Worm (Caenorhabditis elegans): ENCODE measurements around the gene ZC239.17.
"Not testable (repeated sequence)": the region's sequence is repeated elsewhere in the genome, so short reads cannot be mapped to it uniquely, and the experiment has no call there.

The ZC239.17 gene

DNA sequence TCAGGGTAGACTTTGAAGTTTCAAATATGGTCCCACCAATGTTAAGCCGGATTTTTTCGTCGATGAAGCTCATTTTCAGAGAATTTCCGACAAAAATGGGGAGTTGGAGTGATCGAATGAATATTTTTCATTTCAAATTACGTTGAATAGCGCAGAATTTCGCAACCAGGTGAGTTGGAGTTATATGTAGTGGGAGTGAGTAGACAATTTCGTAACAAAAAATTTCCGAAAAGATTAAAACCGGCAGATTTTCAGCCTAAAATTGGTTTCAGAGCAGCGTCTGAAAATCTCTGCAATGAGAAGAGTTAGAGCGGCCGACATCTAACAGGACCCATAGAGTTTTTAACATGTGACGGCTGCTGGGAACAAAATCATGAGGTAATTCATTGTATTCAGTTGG is 17.0 kb downstream of the ZC239.17 start, which contains the start of gene sdz-35:
TSS of gene sdz-35 (minus strand) at position 101 of the 400 bp plus-strand sequence.
- TF ChIP-seq mdl-1 (tag; optimal IDR thresholded peaks at IDR 0.05) (no peak), rbr-2 (tag; optimal IDR thresholded peaks at IDR 0.05) (no peak), lin-13 (GFP tag; optimal IDR thresholded peaks at IDR 0.05) (no peak)

DNA sequence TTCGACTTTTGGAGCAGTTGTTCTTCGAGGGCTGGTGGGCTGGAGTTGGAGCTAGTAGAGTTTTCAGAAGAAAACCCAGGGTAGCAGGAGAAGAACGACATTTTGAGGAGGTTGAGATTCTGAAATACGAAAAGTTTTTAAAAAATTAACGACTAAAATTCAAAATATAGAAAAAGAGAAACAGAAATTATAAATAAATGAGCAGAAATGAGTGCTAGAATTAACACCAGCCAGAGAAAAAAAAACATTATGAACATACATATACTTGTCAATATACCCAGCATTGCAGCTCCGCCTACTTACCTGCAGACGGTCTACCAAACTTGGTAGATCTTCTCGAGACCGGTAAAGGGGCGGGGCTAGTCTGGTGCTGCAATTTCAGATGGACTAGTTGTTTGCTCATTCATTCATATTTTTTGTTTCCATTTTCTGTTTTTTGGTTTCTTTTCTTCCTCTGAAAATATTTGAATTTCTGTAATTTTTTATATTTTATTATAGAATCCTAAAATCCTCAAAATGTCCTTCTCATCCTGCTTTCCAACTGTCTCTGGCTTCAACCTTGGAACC is 19.2 kb downstream of the ZC239.17 start, which contains the start of the genes ZC239.20 and ZC239.21:
TSS of gene ZC239.20 (minus strand) at position 101 of the 567 bp plus-strand sequence.
TSS of gene ZC239.21 (plus strand) at position 517 of the 567 bp plus-strand sequence.
- TF ChIP-seq zip-11 (GFP tag; IDR thresholded peaks at IDR 0.05) (no peak), mxl-3 (GFP tag; optimal IDR thresholded peaks at IDR 0.05) (no peak), F44E2.7 (GFP tag; IDR thresholded peaks at IDR 0.05) (no peak), Y75B8A.6 (GFP tag; IDR thresholded peaks at IDR 0.05) (no peak), zag-1 (tag; optimal IDR thresholded peaks at IDR 0.05) (no peak), lim-7 (GFP tag; IDR thresholded peaks at IDR 0.05) (no peak), mes-2 (tag; optimal IDR thresholded peaks at IDR 0.05; ENCODE audit: poor library complexity, severe bottlenecking) (no peak), F10B5.3 (tag; optimal IDR thresholded peaks at IDR 0.05) (no peak), mep-1 (tag; optimal IDR thresholded peaks at IDR 0.05) (no peak), nhr-102 (tag; optimal IDR thresholded peaks at IDR 0.05) (no peak), duxl-1 (tag; optimal IDR thresholded peaks at IDR 0.05; ENCODE audit: poor library complexity) (no peak), nhr-25 (tag; optimal IDR thresholded peaks at IDR 0.05; ENCODE audit: borderline replicate concordance, insufficient read depth) (no peak), nhr-42 (GFP tag; IDR thresholded peaks at IDR 0.05) (no peak), tra-1 (GFP tag; IDR thresholded peaks at IDR 0.05) (no peak), sdz-12 (GFP tag; optimal IDR thresholded peaks at IDR 0.05) (no peak), nhr-11 (tag; optimal IDR thresholded peaks at IDR 0.05) (no peak), ceh-82 (tag; optimal IDR thresholded peaks at IDR 0.05) (no peak)

DNA sequence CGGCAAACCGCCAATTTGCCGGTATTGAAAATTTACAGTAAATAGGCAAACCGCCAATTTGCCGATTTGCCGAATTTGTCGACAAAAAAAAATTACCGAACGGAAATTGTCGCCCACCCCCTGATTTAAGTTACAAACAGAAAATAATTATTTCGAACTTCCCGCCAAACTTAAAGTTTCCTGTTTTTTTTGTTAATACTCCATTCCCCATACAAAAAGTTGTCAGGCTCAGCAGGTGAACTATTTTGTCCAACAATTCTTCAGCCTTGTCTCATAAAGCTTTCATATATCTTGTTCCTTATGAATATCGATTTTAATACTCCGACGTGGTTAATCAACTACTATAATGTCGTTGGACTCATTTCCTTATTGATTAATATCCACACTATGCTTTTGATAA is 22.3 kb downstream of the ZC239.17 start, which contains the start of gene sri-50:
TSS of gene sri-50 (plus strand) at position 301 of the 400 bp plus-strand sequence.
- no peak for TF ChIP-seq skn-1 (tag; optimal IDR thresholded peaks at IDR 0.05)
- peak; percentile 5 for TF ChIP-seq aha-1 (tag)
- no peak for TF ChIP-seq gei-8 (GFP tag; optimal IDR thresholded peaks at IDR 0.05)

DNA sequence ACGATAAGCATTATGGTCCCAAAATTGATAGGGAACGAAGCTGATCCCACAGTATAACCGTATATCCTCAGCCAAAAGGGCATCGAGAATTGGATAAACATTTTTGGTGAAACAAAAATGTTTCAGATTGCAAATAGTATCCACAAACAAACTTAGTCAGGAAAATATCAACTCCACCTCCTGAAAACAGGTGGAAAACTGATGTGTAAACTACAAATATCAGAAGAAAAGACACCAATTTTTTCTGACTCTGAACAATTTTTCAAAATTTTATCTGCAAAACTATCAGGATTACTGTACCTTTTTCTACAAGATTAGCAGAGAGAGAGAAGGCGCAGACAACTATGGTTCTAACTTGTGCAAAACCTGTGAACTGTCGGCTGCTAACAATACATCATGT is 23.2 kb downstream of the ZC239.17 start, which contains the start of gene sri-53:
TSS of gene sri-53 (minus strand) at position 101 of the 400 bp plus-strand sequence.
- TF ChIP-seq zip-11 (GFP tag; IDR thresholded peaks at IDR 0.05), result no peak
- no peak for TF ChIP-seq unc-130 (GFP tag; optimal IDR thresholded peaks at IDR 0.05)
- no peak for TF ChIP-seq nhr-48 (tag; optimal IDR thresholded peaks at IDR 0.05)
- TF ChIP-seq nhr-77 (tag; optimal IDR thresholded peaks at IDR 0.05), result no peak
- TF ChIP-seq ztf-7 (tag; optimal IDR thresholded peaks at IDR 0.05), result no peak
- no peak for TF ChIP-seq sdz-12 (GFP tag; optimal IDR thresholded peaks at IDR 0.05)

DNA sequence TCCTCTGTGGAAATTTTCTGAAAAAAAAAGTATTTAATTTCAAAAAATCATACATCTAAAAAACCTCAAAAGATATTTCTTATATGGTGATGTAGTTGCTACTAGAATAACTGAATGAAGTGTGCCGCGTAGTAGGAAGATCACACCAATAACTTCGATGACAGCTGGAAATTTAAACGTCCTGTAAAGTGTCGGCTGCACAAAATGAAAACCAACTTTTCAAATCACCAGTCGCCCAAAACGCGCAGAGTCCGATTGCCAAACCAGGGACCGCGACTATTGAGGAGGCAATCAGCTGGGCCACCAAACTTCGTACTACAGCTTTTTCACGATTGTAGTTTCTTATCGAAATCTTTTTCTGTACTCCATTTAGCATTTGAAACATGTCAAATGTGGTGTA is 24.4 kb downstream of the ZC239.17 start, which contains the start of gene sri-48:
TSS of gene sri-48 (minus strand) at position 101 of the 400 bp plus-strand sequence.
- TF ChIP-seq F37D6.2 (tag; optimal IDR thresholded peaks at IDR 0.05); nhr-42 (GFP tag; IDR thresholded peaks at IDR 0.05); F49E8.2 (tag; optimal IDR thresholded peaks at IDR 0.05; ENCODE audit: borderline replicate concordance): not testable (repeated sequence)

DNA sequence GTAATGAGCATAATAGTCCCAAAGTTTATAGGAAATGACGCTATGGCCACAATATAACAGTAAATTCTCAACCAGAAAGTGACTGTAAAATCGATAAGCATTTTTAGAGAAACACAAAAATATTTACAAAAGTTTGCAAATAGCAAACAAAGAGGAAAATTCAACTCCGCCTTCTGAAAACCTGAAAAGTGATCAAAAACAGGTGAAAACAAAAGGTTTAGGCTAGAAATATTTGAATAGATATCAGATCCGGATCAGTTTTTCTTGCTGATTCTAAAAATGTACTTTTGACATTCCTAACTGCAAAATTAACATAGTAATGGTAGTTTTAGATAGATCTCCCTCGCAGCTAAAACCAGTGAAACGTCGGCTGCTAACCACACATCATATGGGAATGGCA is 26.7 kb downstream of the ZC239.17 start, which contains the start of gene sri-51:
TSS of gene sri-51 (minus strand) at position 101 of the 400 bp plus-strand sequence.
- TF ChIP-seq tag-97 (GFP tag; IDR thresholded peaks at IDR 0.05) (no peak), unc-62 (GFP tag; optimal IDR thresholded peaks at IDR 0.05 in 1 of 2) (peak in 1 of 2 experiments; percentile 84), unc-62 (tag; optimal IDR thresholded peaks at IDR 0.05) (no peak), zip-2 (tag; optimal IDR thresholded peaks at IDR 0.05) (no peak)

All from whole organism, L4 larva.